Worm (Caenorhabditis elegans): ENCODE results near the gene hlh-27.
A peak's percentile ranks its signal among the peaks of the same experiment; 100 is the strongest.

DNA sequence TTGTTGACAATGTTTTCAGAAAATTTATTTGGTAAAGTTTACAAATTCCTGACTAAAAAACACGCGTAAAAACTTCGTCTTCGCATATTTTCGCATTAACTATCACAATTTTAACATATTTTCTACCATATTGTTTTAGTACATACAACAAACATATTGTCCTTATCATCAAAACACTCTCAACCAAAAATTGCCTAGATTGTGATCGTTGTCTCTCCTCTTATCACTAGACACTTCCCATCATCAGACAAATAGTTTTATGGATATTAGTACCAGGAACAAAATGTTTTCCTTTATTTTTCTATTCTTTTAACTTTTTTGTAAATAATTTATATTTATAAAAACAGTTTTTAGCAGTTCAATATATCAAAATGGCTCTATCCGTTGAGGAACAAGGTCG is 21.4 kb upstream of the hlh-27 start, which contains the start of gene C17C3.3:
- TF ChIP-seq unc-39 (tag; optimal IDR thresholded peaks at IDR 0.05) (no peak), lin-39 (tag; optimal IDR thresholded peaks at IDR 0.05) (no peak), fkh-10 (GFP tag; optimal IDR thresholded peaks at IDR 0.05) (no peak), ceh-28 (tag; optimal IDR thresholded peaks at IDR 0.05) (no peak), ama-1 (optimal IDR thresholded peaks at IDR 0.05) (no peak), ceh-9 (tag; optimal IDR thresholded peaks at IDR 0.05) (no peak), unc-62 (GFP tag; optimal IDR thresholded peaks at IDR 0.05) (no peak), nhr-77 (tag; optimal IDR thresholded peaks at IDR 0.05) (no peak), nhr-43 (tag; optimal IDR thresholded peaks at IDR 0.05; ENCODE audit: poor library complexity, severe bottlenecking) (no peak), sea-2 (GFP tag; optimal IDR thresholded peaks at IDR 0.05) (no peak), tbx-2 (tag; optimal IDR thresholded peaks at IDR 0.05) (no peak), pqm-1 (tag; optimal IDR thresholded peaks at IDR 0.05) (peak; percentile 67)

Measured in whole organism, L3 larva.